Fruit fly (Drosophila melanogaster): ENCODE results near the gene LpR2.

DNA sequence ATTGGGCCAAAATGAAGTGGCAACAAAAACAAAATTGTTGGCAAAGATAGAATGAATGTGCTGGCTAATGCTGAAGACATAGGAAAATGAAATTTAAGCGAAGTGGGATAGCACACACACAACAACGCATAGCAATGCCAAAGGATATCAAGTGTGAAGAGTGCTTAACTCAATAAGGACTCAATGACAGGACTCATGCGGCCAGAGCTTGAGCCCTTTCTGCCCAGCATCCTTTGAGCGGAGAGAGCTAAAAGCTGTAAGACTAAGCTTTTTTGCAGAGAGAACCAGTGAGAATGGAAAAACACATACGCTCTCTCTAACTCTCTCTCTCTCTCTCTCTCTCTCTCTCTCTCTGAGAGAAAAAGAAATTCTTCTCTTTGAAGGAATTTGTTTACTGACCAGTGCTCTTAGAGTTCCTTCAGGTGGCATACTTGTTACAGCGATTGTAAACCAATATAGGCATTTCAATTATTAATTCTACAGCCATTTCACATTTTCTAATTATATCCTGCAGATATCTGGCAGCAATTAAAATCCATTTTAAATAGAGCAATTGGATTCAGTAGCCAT lies 42.7 kb upstream of the LpR2 start:
- TF ChIP-seq Jra (GFP tag; optimal IDR thresholded peaks at IDR 0.05) (no peak), psq (GFP tag; optimal IDR thresholded peaks at IDR 0.05) (no peak), Hr78 (GFP tag; optimal IDR thresholded peaks at IDR 0.05) (no peak), sv (GFP tag; optimal IDR thresholded peaks at IDR 0.05) (no peak), CG32264 (GFP tag; optimal IDR thresholded peaks at IDR 0.05) (no peak), fru (GFP tag; optimal IDR thresholded peaks at IDR 0.05) (no peak), Sp1 (GFP tag; optimal IDR thresholded peaks at IDR 0.05) (no peak), Abd-B (GFP tag; optimal IDR thresholded peaks at IDR 0.05) (no peak), tai (GFP tag; optimal IDR thresholded peaks at IDR 0.05) (no peak), Mio (GFP tag; optimal IDR thresholded peaks at IDR 0.05) (no peak), pan (optimal IDR thresholded peaks at IDR 0.05) (no peak), Hr83 (GFP tag; optimal IDR thresholded peaks at IDR 0.05; ENCODE audit: poor library complexity, severe bottlenecking) (no peak), lola (GFP tag; optimal IDR thresholded peaks at IDR 0.05) (no peak), brk (GFP tag; optimal IDR thresholded peaks at IDR 0.05) (no peak)
